Worm (Caenorhabditis elegans) whole organism, young adult: Measurements from ENCODE around the gene rbm-34.

Experiments used
- B0035.1 ChIP-seq: sonication (generic microtip); optimal IDR thresholded peaks from 2 replicates; lab custom pipeline; 2016; ENCODE audit warnings: missing genetic modification characterization, mild to moderate bottlenecking, missing compliant biosample characterization, missing genotype, missing genetic modification reagents
- C17E4.6 ChIP-seq: fragments of 200-800 bp; sonication (Bioruptor generic); IDR thresholded peaks from 2 replicates; pipeline ENCODE4 v1.3.6; 2022; ENCODE audit warnings: missing genetic modification reagents, missing genetic modification characterization, missing compliant biosample characterization
- F49E8.2 ChIP-seq: sonication (generic microtip); optimal IDR thresholded peaks from 3 replicates; lab custom pipeline; 2017; ENCODE audit warnings: missing genetic modification characterization, mild to moderate bottlenecking, missing compliant biosample characterization, antibody characterized with exemption, moderate library complexity; ENCODE audit not compliant: insufficient read depth
- gei-17 ChIP-seq: fragments of 200-800 bp; sonication (Bioruptor generic); optimal IDR thresholded peaks from 2 replicates; lab custom pipeline; 2018; ENCODE audit warnings: mild to moderate bottlenecking, missing genetic modification characterization, missing compliant biosample characterization
- him-1 ChIP-seq: sonication (generic microtip); optimal IDR thresholded peaks from 2 replicates; lab custom pipeline; 2016; ENCODE audit warnings: missing genotype, missing genetic modification reagents, missing genetic modification characterization, missing compliant biosample characterization
- hrde-1 ChIP-seq: sonication (generic microtip); optimal IDR thresholded peaks from 2 replicates; lab custom pipeline; 2016; ENCODE audit warnings: missing genetic modification characterization, mild to moderate bottlenecking, missing compliant biosample characterization, moderate library complexity, missing genotype, missing genetic modification reagents, borderline replicate concordance
- lsl-1 ChIP-seq: fragments of 200-800 bp; sonication (Bioruptor generic); optimal IDR thresholded peaks from 2 replicates; lab custom pipeline; 2018; ENCODE audit warnings: mild to moderate bottlenecking, missing genetic modification characterization, moderate library complexity, missing compliant biosample characterization
- lsy-27 ChIP-seq: sonication (generic microtip); optimal IDR thresholded peaks from 2 replicates; lab custom pipeline; 2017; ENCODE audit warnings: missing genetic modification characterization, mild to moderate bottlenecking, missing compliant biosample characterization, antibody characterized with exemption, missing genotype, borderline replicate concordance; ENCODE audit not compliant: insufficient read depth
- madf-3 ChIP-seq: fragments of 200-800 bp; sonication (Bioruptor generic); IDR thresholded peaks from 2 replicates; pipeline ENCODE4 v1.3.6; 2022; ENCODE audit warnings: missing genetic modification reagents, missing genetic modification characterization, missing compliant biosample characterization
- pbrm-1 ChIP-seq: fragments of 200-800 bp; sonication (Bioruptor generic); IDR thresholded peaks from 2 replicates; pipeline ENCODE4 v1.3.6; 2022; ENCODE audit warnings: missing genetic modification reagents, missing genetic modification characterization, missing compliant biosample characterization
- pha-4 ChIP-seq: fragments of 150-350 bp; sonication (generic microtip); optimal IDR thresholded peaks from 2 replicates; lab custom pipeline; 2014; ENCODE audit warnings: missing biosample characterization, missing genetic modification reagents, missing genetic modification characterization
- sdz-38 ChIP-seq: sonication (generic microtip); optimal IDR thresholded peaks from 2 replicates; lab custom pipeline; 2016; ENCODE audit warnings: missing genotype, missing genetic modification characterization, missing compliant biosample characterization
- snpc-1.3 ChIP-seq: sonication (generic microtip); optimal IDR thresholded peaks from 2 replicates; lab custom pipeline; 2017; ENCODE audit warnings: missing genetic modification characterization, mild to moderate bottlenecking, missing compliant biosample characterization, antibody characterized with exemption, moderate library complexity, missing genotype, missing genetic modification reagents; ENCODE audit not compliant: insufficient read depth
- snpc-3.4 ChIP-seq: sonication (generic microtip); optimal IDR thresholded peaks from 2 replicates; lab custom pipeline; 2017; ENCODE audit warnings: missing genetic modification characterization, mild to moderate bottlenecking, missing compliant biosample characterization, antibody characterized with exemption, moderate library complexity, missing genotype, missing genetic modification reagents
- ztf-28 ChIP-seq: fragments of 200-800 bp; sonication (Bioruptor generic); IDR thresholded peaks from 2 replicates; pipeline ENCODE4 v1.3.6; 2022; ENCODE audit warnings: missing genetic modification reagents, missing genetic modification characterization, missing compliant biosample characterization
- ztf-6 ChIP-seq: fragments of 200-800 bp; sonication (Bioruptor generic); IDR thresholded peaks from 2 replicates; pipeline ENCODE4 v1.3.6; 2022; ENCODE audit warnings: missing genetic modification reagents, missing genetic modification characterization, missing compliant biosample characterization

The rbm-34 gene

DNA sequence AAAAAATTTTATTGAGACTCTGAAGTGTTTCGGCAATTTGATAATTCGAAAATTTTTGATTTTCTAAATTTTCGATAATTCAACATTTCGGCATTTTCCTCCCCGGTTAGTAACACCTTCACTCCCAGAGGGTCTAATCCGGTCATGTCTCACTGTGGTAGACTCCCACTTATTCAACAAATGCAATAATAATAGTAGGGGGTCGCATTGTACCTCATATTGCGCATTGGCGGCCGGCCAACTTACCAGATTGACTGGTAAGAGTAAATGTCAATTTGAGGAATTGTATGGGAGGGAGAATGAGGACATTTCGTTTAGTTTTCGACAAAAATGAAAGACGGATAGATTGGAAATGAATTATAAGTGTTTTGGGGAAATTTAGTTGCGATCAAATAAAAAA, 48.6 kb downstream of the rbm-34 start:
- TF ChIP-seq ztf-28 (GFP tag; lab: Robert Waterston, UW) (no peak), C17E4.6 (no peak), snpc-1.3 (tag; lab: Kevin White, UChicago) (no peak), snpc-3.4 (tag; lab: Kevin White, UChicago) (no peak), F49E8.2 (no peak), lsy-27 (tag; lab: Kevin White, UChicago) (no peak), ztf-6 (no peak), gei-17 (GFP tag; lab: Kevin White, UChicago) (no peak), pha-4 (tag; lab: Kevin White, UChicago) (no peak), pbrm-1 (GFP tag; lab: Robert Waterston, UW) (no peak), B0035.1 (no peak)

DNA sequence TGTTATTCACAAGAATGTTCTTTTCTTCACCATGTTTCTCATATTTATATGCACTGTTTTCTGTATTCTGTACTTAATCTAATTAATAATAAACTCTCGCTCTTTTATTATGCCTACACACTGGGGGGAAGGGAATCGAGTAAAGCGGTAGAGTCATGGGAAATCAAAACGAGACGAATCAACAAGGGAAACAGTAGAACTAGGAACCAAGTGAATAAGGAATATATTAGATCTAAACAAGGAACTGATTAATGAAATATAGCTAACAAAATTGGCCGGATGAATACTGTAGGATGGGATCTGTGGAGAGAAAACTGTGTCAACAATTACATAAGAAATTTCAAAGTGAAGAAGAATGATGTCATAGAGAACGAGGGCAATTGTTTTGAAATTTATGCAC, 49.8 kb downstream of the rbm-34 start:
- TF ChIP-seq hrde-1: peak; percentile 23
- peak; percentile 1 for TF ChIP-seq lsl-1 (GFP tag; lab: Kevin White, UChicago)
- no peak for TF ChIP-seq ztf-28 (GFP tag; lab: Robert Waterston, UW)
- TF ChIP-seq him-1 (tag; lab: Kevin White, UChicago): peak; percentile 99
- no peak for TF ChIP-seq madf-3 (GFP tag; lab: Robert Waterston, UW)
- TF ChIP-seq sdz-38: no peak
- TF ChIP-seq, all 124 proteins: peak for 3
